Fruit fly (Drosophila melanogaster) whole organism, wandering third instar larva: ENCODE measurements around the gene Ir7g.

ENCODE experiments used
- Dif ChIP-seq: fragments of 200-275, 200-300 bp; sonication (Bioruptor generic); optimal IDR thresholded peaks from 2 replicates; lab custom pipeline; 2018; ENCODE audit warnings: missing biosample characterization, missing genetic modification characterization; ENCODE audit not compliant: partially characterized antibody
- Hr78 ChIP-seq: fragments of >200 bp; optimal IDR thresholded peaks from 2 replicates; lab custom pipeline; 2017; ENCODE audit warnings: missing biosample characterization, missing genetic modification characterization
- OdsH ChIP-seq: fragments of 200-800 bp; sonication (Bioruptor generic); optimal IDR thresholded peaks from 2 replicates; lab custom pipeline; 2016; ENCODE audit warnings: missing biosample characterization, mild to moderate bottlenecking, missing genetic modification characterization
- brk ChIP-seq: fragments of 200-800 bp; sonication (Bioruptor generic); optimal IDR thresholded peaks from 2 replicates; lab custom pipeline; 2016; ENCODE audit warnings: missing biosample characterization, mild to moderate bottlenecking, missing genetic modification characterization
- dsf ChIP-seq: sonication (Bioruptor generic); optimal IDR thresholded peaks from 2 replicates; lab custom pipeline; 2016; ENCODE audit warnings: missing biosample characterization, missing genetic modification characterization, borderline replicate concordance
- pan ChIP-seq: fragments of >200 bp; optimal IDR thresholded peaks from 2 replicates; lab custom pipeline; 2017
- usp ChIP-seq: fragments of >200 bp; optimal IDR thresholded peaks from 2 replicates; lab custom pipeline; 2017; ENCODE audit warnings: missing biosample characterization, missing genetic modification characterization

dm6 chrX:7934679-7935078 is 50.2 kb downstream of the Ir7g start, which contains the start of gene RpS14b:
- TF ChIP-seq brk (no peak), pan (lab: Kevin White, UChicago) (no peak), OdsH (peak; percentile 46), usp (GFP tag; lab: Kevin White, UChicago) (no peak), Hr78 (GFP tag; lab: Kevin White, UChicago) (no peak), Dif (GFP tag; lab: Kevin White, UChicago) (no peak), dsf (peak; percentile 58)
